Fruit fly (Drosophila melanogaster) whole organism, prepupa: ENCODE measurements around the gene CG15395.

Experiments used
- Blimp-1 ChIP-seq: fragments of 200-800 bp; sonication (Bioruptor generic); optimal IDR thresholded peaks from 3 replicates; lab custom pipeline; 2017; ENCODE audit warnings: missing biosample characterization, missing genetic modification characterization, mild to moderate bottlenecking, moderate library complexity, missing genetic modification reagents
- CG11294 ChIP-seq: fragments of 200-800 bp; sonication (Bioruptor generic); IDR thresholded peaks from 2 replicates; pipeline ENCODE4 v1.3.6; 2022; ENCODE audit warnings: missing biosample characterization, missing genetic modification characterization
- CG16779 ChIP-seq: fragments of 200-800 bp; sonication (Bioruptor generic); optimal IDR thresholded peaks from 3 replicates; lab custom pipeline; 2017; ENCODE audit warnings: missing biosample characterization, mild to moderate bottlenecking, missing genetic modification characterization
- CG3032 ChIP-seq: fragments of 200-800 bp; optimal IDR thresholded peaks from 2 replicates; lab custom pipeline; 2019; ENCODE audit warnings: missing biosample characterization, mild to moderate bottlenecking, missing genetic modification characterization, moderate library complexity
- CG34406 ChIP-seq: fragments of 200-800 bp; sonication (Bioruptor generic); optimal IDR thresholded peaks from 3 replicates; lab custom pipeline; 2016; ENCODE audit warnings: missing biosample characterization, missing genetic modification characterization
- Ets21C ChIP-seq: fragments of 200-800 bp; sonication (Bioruptor generic); optimal IDR thresholded peaks from 3 replicates; lab custom pipeline; 2016; ENCODE audit warnings: missing biosample characterization, missing genetic modification characterization
- Hr39 ChIP-seq: fragments of 200-800 bp; sonication (Bioruptor generic); optimal IDR thresholded peaks from 2 replicates; lab custom pipeline; 2016; ENCODE audit warnings: missing biosample characterization, missing genetic modification characterization
- Lpt ChIP-seq: fragments of 200-800 bp; sonication (Bioruptor generic); optimal IDR thresholded peaks from 3 replicates; lab custom pipeline; 2016; ENCODE audit warnings: missing biosample characterization, missing genetic modification characterization
- cyc ChIP-seq: fragments of 200-800 bp; sonication (Bioruptor generic); optimal IDR thresholded peaks from 3 replicates; lab custom pipeline; 2016; ENCODE audit warnings: missing biosample characterization, missing genetic modification characterization
- eg ChIP-seq: fragments of 200-800 bp; sonication (Bioruptor generic); IDR thresholded peaks from 3 replicates; pipeline ENCODE4 v1.3.6; 2022; ENCODE audit warnings: missing biosample characterization, missing genetic modification characterization
- ss ChIP-seq, 2 experiments: fragments of 200-800 bp; sonication (Bioruptor generic); optimal IDR thresholded peaks; 2 replicates in 1 of 2; 3 replicates in 1 of 2; lab custom pipeline; 2017 to 2018; ENCODE audit warnings: mild to moderate bottlenecking in 2 of 2, missing biosample characterization in 2 of 2, missing genetic modification characterization in 2 of 2, moderate library complexity in 1 of 2
- topi ChIP-seq: fragments of 200-800 bp; sonication (Bioruptor generic); optimal IDR thresholded peaks from 3 replicates; lab custom pipeline; 2016; ENCODE audit warnings: missing biosample characterization, missing genetic modification characterization

DNA sequence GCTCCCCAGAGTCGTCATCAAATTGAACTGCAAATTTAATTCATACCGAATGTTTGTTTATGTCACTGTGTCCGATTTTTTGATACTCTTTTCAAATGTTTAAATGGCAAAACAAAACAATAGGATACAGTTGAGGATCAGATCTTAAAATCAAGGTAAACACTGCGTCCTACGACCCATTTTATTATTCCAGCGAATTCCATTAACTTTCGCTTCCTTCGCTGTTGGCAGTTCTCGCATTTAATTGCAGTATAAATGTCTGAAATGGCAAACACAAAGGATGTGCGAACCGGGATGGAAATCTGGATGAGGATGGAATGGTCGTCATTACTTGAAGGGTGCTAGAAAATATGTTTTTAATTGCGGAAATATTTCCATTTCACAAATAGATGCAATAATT lies 42.5 kb downstream of the CG15395 start, which contains the start of gene CG33125:
- TF ChIP-seq Ets21C (GFP tag; lab: Kevin White, UChicago) (no peak), Blimp-1 (GFP tag; lab: Kevin White, UChicago) (no peak), cyc (GFP tag; lab: Kevin White, UChicago) (no peak), ss (GFP tag; optimal IDR thresholded peaks at IDR 0.05; lab: Kevin White, UChicago) (no peak), CG11294 (no peak), Hr39 (GFP tag; lab: Kevin White, UChicago) (no peak), CG3032 (tag; lab: Kevin White, UChicago) (no peak), CG16779 (tag; lab: Kevin White, UChicago) (no peak), topi (GFP tag; lab: Kevin White, UChicago) (no peak), Lpt (GFP tag; lab: Kevin White, UChicago) (no peak), CG34406 (GFP tag; lab: Kevin White, UChicago) (no peak), eg (GFP tag; lab: Robert Waterston, UW) (no peak)
